Worm (Caenorhabditis elegans) whole organism, L1 larva: ENCODE measurements around the gene C07B5.3.

Source experiments
- C04F5.9 ChIP-seq: sonication (generic microtip); optimal IDR thresholded peaks from 2 replicates; lab custom pipeline; 2016; ENCODE audit warnings: missing genetic modification characterization, missing compliant biosample characterization
- egl-13 ChIP-seq: sonication (generic microtip); optimal IDR thresholded peaks from 2 replicates; lab custom pipeline; 2016; ENCODE audit warnings: missing genotype, missing genetic modification reagents, missing genetic modification characterization, missing compliant biosample characterization
- isw-1 ChIP-seq: fragments of 200-800 bp; sonication (Bioruptor generic); IDR thresholded peaks from 2 replicates; pipeline ENCODE4 v1.3.6; 2022; ENCODE audit warnings: missing genetic modification characterization, missing compliant biosample characterization
- lin-15B ChIP-seq: fragments of 150-350 bp; sonication (generic microtip); optimal IDR thresholded peaks from 3 replicates; lab custom pipeline; 2014; ENCODE audit warnings: missing biosample characterization, missing genetic modification characterization
- lin-39 ChIP-seq: fragments of 150-350 bp; optimal IDR thresholded peaks from 2 replicates; lab custom pipeline; 2014; ENCODE audit warnings: missing biosample characterization, missing genetic modification reagents, missing genetic modification characterization
- nhr-28 ChIP-seq: fragments of 150-350 bp; optimal IDR thresholded peaks from 2 replicates; lab custom pipeline; 2014; ENCODE audit warnings: missing biosample characterization, missing genetic modification characterization
- pag-3 ChIP-seq: sonication (generic microtip); optimal IDR thresholded peaks from 2 replicates; lab custom pipeline; 2017; ENCODE audit warnings: missing genetic modification characterization, mild to moderate bottlenecking, missing compliant biosample characterization, antibody characterized with exemption, borderline replicate concordance; ENCODE audit not compliant: insufficient read depth
- unc-62 ChIP-seq: fragments of 150-350 bp; optimal IDR thresholded peaks from 2 replicates; lab custom pipeline; 2014; ENCODE audit warnings: missing biosample characterization, missing genetic modification reagents, missing genetic modification characterization
- unc-86 ChIP-seq: sonication (generic microtip); optimal IDR thresholded peaks from 2 replicates; lab custom pipeline; 2016; ENCODE audit warnings: missing genetic modification characterization, missing compliant biosample characterization
- ztf-11 ChIP-seq, 2 experiments: sonication (generic microtip); optimal IDR thresholded peaks; 2 replicates each; lab custom pipeline; 2016 to 2017; ENCODE audit warnings: missing genetic modification characterization in 2 of 2, missing biosample characterization in 1 of 2, missing compliant biosample characterization in 1 of 2

- TF ChIP-seq egl-13 (no peak), nhr-28 (no peak), lin-15B (tag; lab: Kevin White, UChicago) (no peak), unc-62 (GFP tag; lab: Kevin White, UChicago) (no peak), pag-3 (tag; lab: Kevin White, UChicago) (no peak), isw-1 (no peak), unc-86 (tag; lab: Kevin White, UChicago) (no peak), ztf-11 (tag; optimal IDR thresholded peaks at IDR 0.05; lab: Kevin White, UChicago) (no peak), C04F5.9 (no peak), lin-39 (tag; lab: Kevin White, UChicago) (no peak)
These were observed 24.3 kb upstream of the C07B5.3 start for ce11 chrX:9547264-9547751.
